Fruit fly (Drosophila melanogaster) S2 (cell line): Measurements from ENCODE around the gene RpL10Ab.

Experiments
- CG8478 ChIP-seq: fragments of >200 bp; optimal IDR thresholded peaks from 2 replicates; lab custom pipeline; 2018
- CTCF ChIP-seq, 2 experiments: fragments of >200 bp; optimal IDR thresholded peaks; 2 replicates each; lab custom pipeline; 2018

DNA sequence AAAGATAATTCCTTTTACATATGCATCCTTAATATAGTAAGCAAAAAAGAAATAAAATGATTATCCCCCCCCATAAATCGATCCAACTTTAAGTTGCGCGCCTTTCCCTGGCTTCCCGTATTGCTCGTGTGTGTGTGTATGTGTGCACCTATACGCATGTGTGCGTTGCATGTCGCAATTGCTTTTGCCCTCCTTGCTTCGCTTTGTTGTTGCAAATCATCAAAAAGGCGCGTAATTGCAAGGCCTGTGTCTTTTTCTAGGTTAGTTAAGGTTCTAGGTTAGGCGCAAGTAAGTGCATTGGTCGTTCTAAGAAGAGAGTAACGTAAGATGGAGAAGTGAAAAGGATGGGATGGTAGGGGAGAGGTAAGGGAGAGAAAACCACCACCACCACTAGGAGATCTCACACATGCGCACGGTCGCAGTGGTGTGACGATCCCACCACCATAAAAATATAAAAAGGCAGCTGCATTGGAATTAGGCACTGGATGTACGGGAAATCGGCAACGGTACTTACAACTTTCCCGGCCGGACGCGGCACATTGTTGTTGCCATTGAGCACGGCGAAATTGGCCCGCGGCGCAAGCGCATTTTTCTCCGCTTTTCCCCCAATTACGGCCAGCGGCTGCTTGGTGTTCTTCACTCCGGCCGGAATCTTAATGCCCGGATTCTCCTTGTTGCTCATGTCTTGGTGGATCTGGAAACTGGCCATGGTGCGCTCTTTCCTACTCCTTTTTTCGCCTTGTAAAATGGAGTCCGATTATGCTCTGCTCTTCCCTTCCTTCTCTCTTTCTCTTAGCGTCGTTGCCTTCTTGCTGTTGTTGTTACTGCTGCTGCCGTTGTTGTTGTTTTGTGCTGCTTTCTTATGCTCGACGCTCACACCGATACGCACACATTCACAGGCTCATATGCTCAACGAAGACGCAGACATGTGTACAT, 10.0 kb downstream of the RpL10Ab start:
- TF ChIP-seq CTCF (optimal IDR thresholded peaks at IDR 0.05; lab: Kevin White, UChicago) (no peak), CG8478 (lab: Kevin White, UChicago) (no peak)
